Worm (Caenorhabditis elegans) whole organism, L3 larva: ENCODE data around the gene mcm-3AP.

Experiments used
- elt-3 ChIP-seq, 3 experiments: fragments of 150-350 bp in 1 of 3; sonication (generic microtip) in 2 of 3; optimal IDR thresholded peaks; 2 replicates in 2 of 3; 4 replicates in 1 of 3; lab custom pipeline; 2014 to 2017; ENCODE audit warnings: missing biosample characterization in 3 of 3, missing genetic modification characterization in 3 of 3
- fos-1 ChIP-seq: fragments of 150-350 bp; optimal IDR thresholded peaks from 2 replicates; lab custom pipeline; 2014; ENCODE audit warnings: missing biosample characterization, missing genetic modification characterization
- nfya-1 ChIP-seq: sonication (generic microtip); optimal IDR thresholded peaks from 2 replicates; lab custom pipeline; 2017; ENCODE audit warnings: missing genetic modification characterization, mild to moderate bottlenecking, missing compliant biosample characterization, antibody characterized with exemption, moderate library complexity; ENCODE audit not compliant: insufficient read depth
- nhr-11 ChIP-seq: fragments of 150-350 bp; optimal IDR thresholded peaks from 2 replicates; lab custom pipeline; 2014; ENCODE audit warnings: missing biosample characterization, missing genetic modification characterization

ce11 chrIV:7902221-7902904 lies 46.1 kb upstream of the mcm-3AP start, which contains the start of gene arp-11:
- no peak for TF ChIP-seq elt-3 (tag; optimal IDR thresholded peaks at IDR 0.05; lab: Kevin White, UChicago)
- peak; percentile 90 for TF ChIP-seq nfya-1 (tag; lab: Kevin White, UChicago)
- TF ChIP-seq nhr-11, result no peak
- TF ChIP-seq fos-1 (tag; lab: Kevin White, UChicago), result no peak
